Fruit fly (Drosophila melanogaster): ENCODE data around the gene CG31265.

Gene CG31265

dm6 chr3R:17080666-17081358 is 47.2 kb upstream of the CG31265 start (continued):
- TF ChIP-seq lz (GFP tag; optimal IDR thresholded peaks at IDR 0.05) (peak; percentile 97), CG6808 (GFP tag; optimal IDR thresholded peaks at IDR 0.05) (peak; percentile 98), CG11762 (GFP tag; optimal IDR thresholded peaks at IDR 0.05; ENCODE audit: insufficient read depth) (peak; percentile 99), dsx (GFP tag; optimal IDR thresholded peaks at IDR 0.05; ENCODE audit: poor library complexity, severe bottlenecking) (peak; percentile 95), Hr4 (GFP tag; optimal IDR thresholded peaks at IDR 0.05) (peak; percentile 98), Met (GFP tag; optimal IDR thresholded peaks at IDR 0.05) (peak; percentile 98), Sox102F (GFP tag; optimal IDR thresholded peaks at IDR 0.05) (peak; percentile 95), CG32006 (GFP tag; optimal IDR thresholded peaks at IDR 0.05) (peak; percentile 99), eg (GFP tag; IDR thresholded peaks at IDR 0.05) (peak; percentile 96), Eip93F (GFP tag; optimal IDR thresholded peaks at IDR 0.05) (peak; percentile 93), CG10669 (GFP tag; optimal IDR thresholded peaks at IDR 0.05) (peak; percentile 97), CG15336 (GFP tag; IDR thresholded peaks at IDR 0.05) (peak; percentile 98), cyc (GFP tag; optimal IDR thresholded peaks at IDR 0.05) (peak; percentile 94), CG1621 (tag; optimal IDR thresholded peaks at IDR 0.05) (peak; percentile 93), Ets96B (tag; optimal IDR thresholded peaks at IDR 0.05) (peak; percentile 98), CG16779 (tag; optimal IDR thresholded peaks at IDR 0.05) (peak; percentile 97), CG31627 (GFP tag; optimal IDR thresholded peaks at IDR 0.05) (peak; percentile 96), achi (GFP tag; optimal IDR thresholded peaks at IDR 0.05) (peak; percentile 98), spab (GFP tag; optimal IDR thresholded peaks at IDR 0.05) (peak; percentile 98)

DNA sequence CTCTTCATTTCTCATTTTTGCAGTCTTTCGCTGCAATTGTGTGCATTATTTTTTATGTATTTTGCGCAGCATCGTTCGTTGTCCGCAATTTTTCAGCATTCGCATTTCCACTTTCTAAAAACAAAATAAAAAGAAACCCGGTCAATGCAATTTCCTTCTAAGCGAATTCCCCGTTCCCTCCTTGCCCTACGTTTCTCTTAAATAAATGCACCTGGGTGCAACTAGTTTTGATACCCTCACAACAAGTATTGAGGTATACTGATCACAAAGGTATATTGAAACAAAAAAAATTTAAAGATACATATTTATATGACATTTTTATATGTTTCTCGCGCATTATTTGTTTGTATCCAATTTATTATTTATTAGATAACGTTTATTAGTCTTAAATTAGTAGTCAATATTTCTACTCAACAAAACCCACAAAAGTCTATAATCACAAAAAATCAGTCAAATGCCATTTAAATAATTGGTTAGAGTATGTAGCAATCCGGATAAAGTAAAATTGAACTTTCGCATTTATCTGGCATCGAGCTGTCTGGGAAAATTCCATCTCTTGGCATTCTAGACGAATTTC is 46.6 kb upstream of the CG31265 start:
- TF ChIP-seq CG3032 (tag; optimal IDR thresholded peaks at IDR 0.05) (peak; percentile 84), acj6 (GFP tag; optimal IDR thresholded peaks at IDR 0.05) (peak; percentile 74), fd59A (GFP tag; optimal IDR thresholded peaks at IDR 0.05) (peak; percentile 65), CG4318 (GFP tag; optimal IDR thresholded peaks at IDR 0.05) (no peak), Hr39 (GFP tag; optimal IDR thresholded peaks at IDR 0.05) (no peak), dac (GFP tag; optimal IDR thresholded peaks at IDR 0.05) (peak; percentile 49), eg (GFP tag; IDR thresholded peaks at IDR 0.05) (peak; percentile 81), net (GFP tag; optimal IDR thresholded peaks at IDR 0.05) (peak; percentile 83), CG7368 (GFP tag; optimal IDR thresholded peaks at IDR 0.05) (peak; percentile 46), CG6854 (GFP tag; optimal IDR thresholded peaks at IDR 0.05) (no peak), CG6808 (GFP tag; optimal IDR thresholded peaks at IDR 0.05) (peak; percentile 73), Sox14 (GFP tag; optimal IDR thresholded peaks at IDR 0.05) (peak; percentile 54), ss (GFP tag; optimal IDR thresholded peaks at IDR 0.05) (peak in 1 of 2 experiments; percentile 56), pdm3 (GFP tag; optimal IDR thresholded peaks at IDR 0.05) (no peak), CG6163 (GFP tag; IDR thresholded peaks at IDR 0.05) (peak; percentile 40; the same call in 1 of the 3 replicates), spab (GFP tag; optimal IDR thresholded peaks at IDR 0.05) (no peak), CG10669 (GFP tag; optimal IDR thresholded peaks at IDR 0.05) (no peak), achi (GFP tag; optimal IDR thresholded peaks at IDR 0.05) (no peak), CG8119 (GFP tag; IDR thresholded peaks at IDR 0.05) (peak; percentile 92), dsx (GFP tag; optimal IDR thresholded peaks at IDR 0.05; ENCODE audit: poor library complexity, severe bottlenecking) (peak; percentile 75), salr (GFP tag; optimal IDR thresholded peaks at IDR 0.05) (peak in 1 of 2 experiments; percentile 92), CG6792 (GFP tag; optimal IDR thresholded peaks at IDR 0.05) (peak; percentile 41), CG11294 (GFP tag; IDR thresholded peaks at IDR 0.05) (peak; percentile 78), CG1621 (tag; optimal IDR thresholded peaks at IDR 0.05) (peak; percentile 23), CG34406 (GFP tag; optimal IDR thresholded peaks at IDR 0.05) (peak; percentile 58), CG15336 (GFP tag; IDR thresholded peaks at IDR 0.05) (peak; percentile 92), Lpt (GFP tag; optimal IDR thresholded peaks at IDR 0.05) (peak; percentile 82), Sox102F (GFP tag; optimal IDR thresholded peaks at IDR 0.05) (no peak), Ets96B (tag; optimal IDR thresholded peaks at IDR 0.05) (peak; percentile 80), CG10631 (GFP tag; optimal IDR thresholded peaks at IDR 0.05) (no peak), Gug (GFP tag; IDR thresholded peaks at IDR 0.05) (peak; percentile 85), CG6276 (GFP tag; optimal IDR thresholded peaks at IDR 0.05) (no peak), CG16779 (tag; optimal IDR thresholded peaks at IDR 0.05) (no peak), Hr4 (GFP tag; optimal IDR thresholded peaks at IDR 0.05) (peak; percentile 92), OdsH (GFP tag; optimal IDR thresholded peaks at IDR 0.05) (no peak), Eip75B (GFP tag; optimal IDR thresholded peaks at IDR 0.05) (peak; percentile 62), Hr38 (GFP tag; optimal IDR thresholded peaks at IDR 0.05) (no peak), esn (GFP tag; optimal IDR thresholded peaks at IDR 0.05) (peak; percentile 53), Eip78C (GFP tag) (peak; percentile 95), cyc (GFP tag; optimal IDR thresholded peaks at IDR 0.05) (peak; percentile 39)

All from whole organism, prepupa.